Worm (Caenorhabditis elegans): ENCODE measurements around the gene spp-5.

spp-5 gene

DNA sequence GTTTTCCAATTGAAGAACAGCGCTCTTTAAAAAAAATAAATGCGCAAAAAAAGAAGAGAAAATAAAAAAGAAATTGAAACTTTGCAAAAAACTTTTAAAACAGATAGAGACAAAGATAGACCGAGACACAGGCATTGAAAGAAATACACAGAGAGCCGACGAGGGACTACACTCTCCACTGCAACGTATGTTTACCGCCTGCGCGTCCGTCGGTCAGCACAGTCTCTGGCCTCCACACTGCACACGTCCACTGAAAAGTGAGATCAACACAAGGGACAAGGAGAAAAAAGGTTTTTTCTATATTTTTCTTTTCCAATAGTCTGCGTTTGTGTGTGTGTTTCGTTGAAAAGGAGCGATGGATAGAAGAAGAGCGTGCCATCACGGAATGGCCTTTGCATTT, 13.7 kb downstream of the spp-5 start (continued):
- TF ChIP-seq hlh-17 (GFP tag; optimal IDR thresholded peaks at IDR 0.05; ENCODE audit: borderline replicate concordance) (no peak), fkh-8 (tag; optimal IDR thresholded peaks at IDR 0.05) (peak; percentile 14), grh-1 (GFP tag; IDR thresholded peaks at IDR 0.05) (no peak), isw-1 (GFP tag; IDR thresholded peaks at IDR 0.05) (peak; percentile 47), nhr-84 (tag; optimal IDR thresholded peaks at IDR 0.05) (no peak), C16A3.4 (tag; optimal IDR thresholded peaks at IDR 0.05) (no peak), egl-27 (tag; optimal IDR thresholded peaks at IDR 0.05) (peak; percentile 54 to 56), sptf-1 (tag; optimal IDR thresholded peaks at IDR 0.05) (no peak), unc-98 (GFP tag; IDR thresholded peaks at IDR 0.05) (no peak), ceh-88 (GFP tag; IDR thresholded peaks at IDR 0.05) (no peak), ets-5 (GFP tag; IDR thresholded peaks at IDR 0.05) (no peak), C34B4.2 (tag; optimal IDR thresholded peaks at IDR 0.05) (no peak), lin-15B (tag; optimal IDR thresholded peaks at IDR 0.05) (no peak), ceh-82 (tag; optimal IDR thresholded peaks at IDR 0.05) (peak; percentile 20 to 73 (median 38)), mep-1 (tag; optimal IDR thresholded peaks at IDR 0.05) (peak; percentile 58), nhr-71 (tag; optimal IDR thresholded peaks at IDR 0.05) (peak; percentile 69), lsy-2 (tag; optimal IDR thresholded peaks at IDR 0.05) (peak; percentile 41 to 66), nhr-76 (tag; optimal IDR thresholded peaks at IDR 0.05) (no peak), blmp-1 (tag; optimal IDR thresholded peaks at IDR 0.05) (peak; percentile 51), pax-3 (tag; optimal IDR thresholded peaks at IDR 0.05) (no peak), jun-1 (tag; optimal IDR thresholded peaks at IDR 0.05) (peak; percentile 26), lin-13 (GFP tag; optimal IDR thresholded peaks at IDR 0.05) (no peak), F16B12.6 (tag; optimal IDR thresholded peaks at IDR 0.05) (peak; percentile 13), fkh-10 (GFP tag; optimal IDR thresholded peaks at IDR 0.05) (peak; percentile 13), nhr-47 (tag; optimal IDR thresholded peaks at IDR 0.05) (peak; percentile 55), efl-1 (optimal IDR thresholded peaks at IDR 0.05) (peak; percentile 31 to 47), efl-1 (GFP tag; optimal IDR thresholded peaks at IDR 0.05 in 1 of 2) (peak in 1 of 2 experiments; percentile 78), lin-35 (GFP tag; optimal IDR thresholded peaks at IDR 0.05) (peak; percentile 10 to 14), swsn-7 (tag; optimal IDR thresholded peaks at IDR 0.05) (peak; percentile 65), sox-4 (tag; optimal IDR thresholded peaks at IDR 0.05) (no peak), ceh-63 (GFP tag; optimal IDR thresholded peaks at IDR 0.05) (no peak), tlp-1 (tag; optimal IDR thresholded peaks at IDR 0.05) (no peak), ztf-11 (tag; optimal IDR thresholded peaks at IDR 0.05) (no peak), hpl-2 (GFP tag; optimal IDR thresholded peaks at IDR 0.05) (no peak), nhr-237 (tag; optimal IDR thresholded peaks at IDR 0.05) (peak; percentile 60), ces-1 (GFP tag; optimal IDR thresholded peaks at IDR 0.05) (no peak), skn-1 (tag; optimal IDR thresholded peaks at IDR 0.05) (peak; percentile 27), tbx-2 (tag; optimal IDR thresholded peaks at IDR 0.05) (peak; percentile 58), nhr-77 (tag; optimal IDR thresholded peaks at IDR 0.05) (peak; percentile 12), nhr-85 (tag) (peak; percentile 80), snu-23 (GFP tag; optimal IDR thresholded peaks at IDR 0.05) (peak; percentile 85), unc-130 (tag; optimal IDR thresholded peaks at IDR 0.05) (no peak), snpc-4 (tag; optimal IDR thresholded peaks at IDR 0.05) (no peak), nhr-12 (tag; optimal IDR thresholded peaks at IDR 0.05) (no peak), pqm-1 (tag; optimal IDR thresholded peaks at IDR 0.05) (no peak), lir-3 (tag; optimal IDR thresholded peaks at IDR 0.05; ENCODE audit: poor library complexity) (peak; percentile 59), mdl-1 (tag; optimal IDR thresholded peaks at IDR 0.05) (peak in 1 of 2 experiments; percentile 65), rnt-1 (tag; optimal IDR thresholded peaks at IDR 0.05) (peak; percentile 57), ztf-4 (tag; optimal IDR thresholded peaks at IDR 0.05) (no peak), mab-9 (GFP tag; IDR thresholded peaks at IDR 0.05) (no peak), mef-2 (tag; optimal IDR thresholded peaks at IDR 0.05) (peak; percentile 34)
